Worm (Caenorhabditis elegans): ENCODE results near the gene T07D3.2.

DNA sequence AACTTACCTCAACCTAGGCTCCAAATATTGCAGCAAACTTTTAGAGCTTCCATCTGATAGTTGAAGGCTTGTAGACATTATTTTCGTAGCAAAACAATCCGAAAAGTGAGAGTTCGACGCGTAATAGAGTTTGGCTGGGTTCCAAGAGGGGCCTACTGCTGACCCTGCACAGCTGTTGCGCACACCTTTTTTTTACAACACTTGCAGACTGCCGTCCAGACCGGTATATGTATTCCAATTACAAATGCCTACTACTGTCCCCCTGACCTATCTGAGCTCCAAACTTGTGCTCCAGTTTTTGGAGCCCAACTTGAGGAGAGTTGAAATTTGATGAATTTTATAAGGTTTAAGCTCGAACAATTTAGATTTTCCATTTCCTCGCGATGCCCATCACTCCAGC, 7.8 kb downstream of the T07D3.2 start, which contains the start of the genes fbxc-24 and fbxc-27:
- TF ChIP-seq unc-39 (tag; optimal IDR thresholded peaks at IDR 0.05): no peak
- no peak for TF ChIP-seq F37D6.2 (tag; optimal IDR thresholded peaks at IDR 0.05)
- no peak for TF ChIP-seq nhr-28 (tag; optimal IDR thresholded peaks at IDR 0.05)
- no peak for TF ChIP-seq madf-5 (GFP tag; IDR thresholded peaks at IDR 0.05)
- no peak for TF ChIP-seq hlh-30 (tag; optimal IDR thresholded peaks at IDR 0.05; ENCODE audit: insufficient read depth)
- no peak for TF ChIP-seq mdl-1 (tag; optimal IDR thresholded peaks at IDR 0.05)
- TF ChIP-seq ama-1 (optimal IDR thresholded peaks at IDR 0.05): no peak
- no peak for TF ChIP-seq lin-15B (tag; optimal IDR thresholded peaks at IDR 0.05)
- no peak for TF ChIP-seq lir-3 (tag; optimal IDR thresholded peaks at IDR 0.05)
- no peak for TF ChIP-seq aly-2 (tag; optimal IDR thresholded peaks at IDR 0.05)

All from whole organism, L4 larva.